Fruit fly (Drosophila melanogaster) whole organism, embryonic: ENCODE data around the gene CG12945.

Experiments used
- CG10267 ChIP-seq: fragments of 200-800 bp; sonication (Bioruptor generic); optimal IDR thresholded peaks from 2 replicates; lab custom pipeline; 2018; ENCODE audit warnings: missing biosample characterization, mild to moderate bottlenecking, missing genetic modification characterization, moderate library complexity
- CG10274 ChIP-seq: fragments of 200-800 bp; sonication (Bioruptor generic); optimal IDR thresholded peaks from 3 replicates; lab custom pipeline; 2017; ENCODE audit warnings: missing biosample characterization, mild to moderate bottlenecking, missing genetic modification characterization
- CG11093 ChIP-seq: fragments of 200-800 bp; sonication (Bioruptor generic); IDR thresholded peaks from 3 replicates; pipeline ENCODE4 v1.3.6; 2022; ENCODE audit warnings: missing biosample characterization, missing genetic modification characterization
- CG12391 ChIP-seq: fragments of 200-800 bp; sonication (Bioruptor generic); optimal IDR thresholded peaks from 3 replicates; lab custom pipeline; 2018; ENCODE audit warnings: missing biosample characterization, mild to moderate bottlenecking, missing genetic modification characterization, moderate library complexity
- CG14441 ChIP-seq: fragments of 200-800 bp; sonication (Bioruptor generic); IDR thresholded peaks from 2 replicates; pipeline ENCODE4 v1.3.6; 2022; ENCODE audit warnings: missing biosample characterization, missing genetic modification characterization
- CG17328 ChIP-seq: fragments of 200-800 bp; sonication (Bioruptor generic); IDR thresholded peaks from 2 replicates; pipeline ENCODE4 v1.3.6; 2022; ENCODE audit warnings: missing biosample characterization, missing genetic modification characterization
- CG17385 ChIP-seq: fragments of 200-800 bp; sonication (Bioruptor generic); optimal IDR thresholded peaks from 3 replicates; lab custom pipeline; 2018; ENCODE audit warnings: missing biosample characterization, mild to moderate bottlenecking, missing genetic modification characterization
- CG17612 ChIP-seq: fragments of 200-800 bp; sonication (Bioruptor generic); IDR thresholded peaks from 2 replicates; pipeline ENCODE4 v1.3.6; 2022; ENCODE audit warnings: missing biosample characterization, missing genetic modification characterization
- CG17829 ChIP-seq: fragments of 200-800 bp; optimal IDR thresholded peaks from 2 replicates; lab custom pipeline; 2019; ENCODE audit warnings: missing biosample characterization, mild to moderate bottlenecking, missing genetic modification characterization, moderate library complexity
- CG30020 ChIP-seq: fragments of 200-800 bp; optimal IDR thresholded peaks from 2 replicates; lab custom pipeline; 2019; ENCODE audit warnings: missing biosample characterization, mild to moderate bottlenecking, missing genetic modification characterization, moderate library complexity
- CG31224 ChIP-seq: fragments of 200-800 bp; sonication (Bioruptor generic); IDR thresholded peaks from 2 replicates; pipeline ENCODE4 v1.3.6; 2022; ENCODE audit warnings: missing biosample characterization, missing genetic modification characterization
- CG31365 ChIP-seq: fragments of 200-800 bp; sonication (Bioruptor generic); optimal IDR thresholded peaks from 2 replicates; lab custom pipeline; 2018; ENCODE audit warnings: missing biosample characterization, mild to moderate bottlenecking, missing genetic modification characterization
- CG31441 ChIP-seq: fragments of 200-800 bp; sonication (Bioruptor generic); IDR thresholded peaks from 2 replicates; pipeline ENCODE4 v1.3.6; 2022; ENCODE audit warnings: missing biosample characterization, missing genetic modification characterization
- CG4707 ChIP-seq: fragments of 200-800 bp; sonication (Bioruptor generic); optimal IDR thresholded peaks from 2 replicates; lab custom pipeline; 2018; ENCODE audit warnings: missing biosample characterization, mild to moderate bottlenecking, missing genetic modification characterization, moderate library complexity
- CG9817 ChIP-seq: fragments of 200-800 bp; sonication (Bioruptor generic); optimal IDR thresholded peaks from 2 replicates; lab custom pipeline; 2018; ENCODE audit warnings: missing biosample characterization, mild to moderate bottlenecking, missing genetic modification characterization, moderate library complexity
- Camta ChIP-seq: fragments of 200-800 bp; sonication (Bioruptor generic); optimal IDR thresholded peaks from 2 replicates; lab custom pipeline; 2016; ENCODE audit warnings: missing biosample characterization, missing genetic modification characterization
- CoRest ChIP-seq: fragments of 200-800 bp; sonication (Bioruptor generic); optimal IDR thresholded peaks from 3 replicates; lab custom pipeline; 2018; ENCODE audit warnings: missing biosample characterization, mild to moderate bottlenecking, missing genetic modification characterization, moderate library complexity
- D19A ChIP-seq: fragments of 200-800 bp; optimal IDR thresholded peaks from 3 replicates; lab custom pipeline; 2019; ENCODE audit warnings: missing biosample characterization, mild to moderate bottlenecking, missing genetic modification characterization, moderate library complexity
- Deaf1 ChIP-seq: fragments of 200-800 bp; optimal IDR thresholded peaks from 3 replicates; lab custom pipeline; 2019; ENCODE audit warnings: missing biosample characterization, mild to moderate bottlenecking, missing genetic modification characterization, moderate library complexity
- Dfd ChIP-seq, 2 experiments: fragments of >200 bp; optimal IDR thresholded peaks; 2 replicates each; lab custom pipeline; 2017; ENCODE audit warnings: missing biosample characterization in 2 of 2, missing genetic modification characterization in 2 of 2
- Dref ChIP-seq: fragments of 200-800 bp; sonication (Bioruptor generic); IDR thresholded peaks from 2 replicates; pipeline ENCODE4 v1.3.6; 2022; ENCODE audit warnings: missing biosample characterization, missing genetic modification characterization
- E2f2 ChIP-seq: fragments of 200-800 bp; sonication (Bioruptor generic); IDR thresholded peaks from 2 replicates; pipeline ENCODE4 v1.3.6; 2022; ENCODE audit warnings: missing biosample characterization, missing genetic modification characterization
- Fer3 ChIP-seq: fragments of 200-800 bp; sonication (Bioruptor generic); optimal IDR thresholded peaks from 2 replicates; lab custom pipeline; 2018; ENCODE audit warnings: missing biosample characterization, mild to moderate bottlenecking, missing genetic modification characterization, moderate library complexity
- Gug ChIP-seq: fragments of 200-800 bp; sonication (Bioruptor generic); IDR thresholded peaks from 4 replicates; pipeline ENCODE4 v1.3.6; 2022; ENCODE audit warnings: missing biosample characterization, missing genetic modification characterization
- HmgD ChIP-seq: fragments of 200-800 bp; sonication (Bioruptor generic); optimal IDR thresholded peaks from 3 replicates; lab custom pipeline; 2016; ENCODE audit warnings: missing biosample characterization, missing genetic modification characterization
- Lhr ChIP-seq: fragments of 200-800 bp; sonication (Bioruptor generic); optimal IDR thresholded peaks from 3 replicates; lab custom pipeline; 2017; ENCODE audit warnings: mild to moderate bottlenecking, missing biosample characterization, missing genetic modification reagents, missing genetic modification characterization
- Lim3 ChIP-seq: fragments of 200-800 bp; sonication (Bioruptor generic); IDR thresholded peaks from 2 replicates; pipeline ENCODE4 v1.3.6; 2022; ENCODE audit warnings: missing biosample characterization, missing genetic modification characterization
- Sox100B ChIP-seq: fragments of 200-800 bp; sonication (Bioruptor generic); optimal IDR thresholded peaks from 3 replicates; lab custom pipeline; 2018; ENCODE audit warnings: missing biosample characterization, mild to moderate bottlenecking, missing genetic modification characterization
- Sry-β ChIP-seq: fragments of 200-800 bp; sonication (Bioruptor generic); optimal IDR thresholded peaks from 2 replicates; lab custom pipeline; 2018; ENCODE audit warnings: missing biosample characterization, mild to moderate bottlenecking, missing genetic modification characterization, moderate library complexity
- Trl ChIP-seq, 3 experiments: fragments of >200 bp in 2 of 3; fragments of 200-800 bp in 1 of 3; sonication (Bioruptor generic) in 1 of 3; optimal IDR thresholded peaks; 2 replicates in 1 of 3; 3 replicates in 2 of 3; lab custom pipeline; 2016 to 2017; ENCODE audit warnings: missing biosample characterization in 1 of 3, missing genetic modification characterization in 1 of 3
- ap ChIP-seq: fragments of 200-800 bp; sonication (Bioruptor generic); IDR thresholded peaks from 2 replicates; pipeline ENCODE4 v1.3.6; 2022; ENCODE audit warnings: missing biosample characterization, missing genetic modification characterization
- bcd ChIP-seq: fragments of 200-800 bp; sonication (Bioruptor generic); optimal IDR thresholded peaks from 2 replicates; lab custom pipeline; 2017; ENCODE audit warnings: missing biosample characterization, mild to moderate bottlenecking, missing genetic modification characterization
- cad ChIP-seq: fragments of >200 bp; optimal IDR thresholded peaks from 2 replicates; lab custom pipeline; 2017; ENCODE audit warnings: missing biosample characterization, missing genetic modification characterization
- en ChIP-seq: fragments of 200-800 bp; sonication (Bioruptor generic); optimal IDR thresholded peaks from 2 replicates; lab custom pipeline; 2016; ENCODE audit warnings: missing biosample characterization, missing genetic modification characterization
- esg ChIP-seq: fragments of 200-800 bp; sonication (Bioruptor generic); conservative IDR thresholded peaks from 2 replicates; pipeline ENCODE4 v1.3.6; 2022; ENCODE audit warnings: missing biosample characterization, missing genetic modification characterization
- gce ChIP-seq: fragments of 200-800 bp; sonication (Bioruptor generic); IDR thresholded peaks from 3 replicates; pipeline ENCODE4 v1.3.6; 2022; ENCODE audit warnings: missing biosample characterization, missing genetic modification characterization
- gcm ChIP-seq: fragments of 200-800 bp; sonication (Bioruptor generic); optimal IDR thresholded peaks from 2 replicates; lab custom pipeline; 2019; ENCODE audit warnings: missing biosample characterization, mild to moderate bottlenecking, missing genetic modification characterization, moderate library complexity
- hb ChIP-seq: fragments of 200-800 bp; sonication (Bioruptor generic); IDR thresholded peaks from 3 replicates; pipeline ENCODE4 v1.3.6; 2022; ENCODE audit warnings: missing biosample characterization, missing genetic modification characterization; ENCODE audit not compliant: partially characterized antibody
- jigr1 ChIP-seq: fragments of 200-800 bp; sonication (Bioruptor generic); IDR thresholded peaks from 3 replicates; pipeline ENCODE4 v1.3.6; 2022; ENCODE audit warnings: missing biosample characterization, missing genetic modification characterization
- kah ChIP-seq: fragments of 200-800 bp; sonication (Bioruptor generic); optimal IDR thresholded peaks from 2 replicates; lab custom pipeline; 2018; ENCODE audit warnings: missing biosample characterization, mild to moderate bottlenecking, missing genetic modification characterization
- lbe ChIP-seq: fragments of 200-800 bp; sonication (Bioruptor generic); optimal IDR thresholded peaks from 2 replicates; lab custom pipeline; 2016; ENCODE audit warnings: missing biosample characterization, mild to moderate bottlenecking, missing genetic modification characterization
- lilli ChIP-seq: fragments of 200-800 bp; sonication (Bioruptor generic); optimal IDR thresholded peaks from 3 replicates; lab custom pipeline; 2016; ENCODE audit warnings: missing biosample characterization, missing genetic modification characterization
- odd ChIP-seq: fragments of 200-800 bp; sonication (Bioruptor generic); optimal IDR thresholded peaks from 2 replicates; lab custom pipeline; 2017; ENCODE audit warnings: missing biosample characterization, mild to moderate bottlenecking, missing genetic modification characterization
- peb ChIP-seq: fragments of 200-800 bp; sonication (Bioruptor generic); IDR thresholded peaks from 2 replicates; pipeline ENCODE4 v1.3.6; 2022; ENCODE audit warnings: missing biosample characterization, missing genetic modification characterization
- pnt ChIP-seq: fragments of 200-800 bp; sonication (Bioruptor generic); optimal IDR thresholded peaks from 3 replicates; lab custom pipeline; 2016; ENCODE audit warnings: missing biosample characterization, missing genetic modification characterization
- scrt ChIP-seq: fragments of 200-800 bp; sonication (Bioruptor generic); optimal IDR thresholded peaks from 2 replicates; lab custom pipeline; 2018; ENCODE audit warnings: missing biosample characterization, mild to moderate bottlenecking, missing genetic modification characterization, moderate library complexity
- so ChIP-seq: fragments of 200-800 bp; sonication (Bioruptor generic); IDR thresholded peaks from 3 replicates; pipeline ENCODE4 v1.3.6; 2022; ENCODE audit warnings: missing biosample characterization, missing genetic modification characterization
- tap ChIP-seq: fragments of 200-800 bp; optimal IDR thresholded peaks from 3 replicates; lab custom pipeline; 2019; ENCODE audit warnings: missing biosample characterization, mild to moderate bottlenecking, missing genetic modification characterization, moderate library complexity
- tup ChIP-seq: fragments of 200-800 bp; sonication (Bioruptor generic); optimal IDR thresholded peaks from 2 replicates; lab custom pipeline; 2016; ENCODE audit warnings: missing biosample characterization, mild to moderate bottlenecking, missing genetic modification characterization, moderate library complexity
- usp ChIP-seq: fragments of >200 bp; optimal IDR thresholded peaks from 2 replicates; lab custom pipeline; 2017; ENCODE audit warnings: missing biosample characterization, missing genetic modification characterization
- z ChIP-seq: fragments of 200-800 bp; sonication (Bioruptor generic); IDR thresholded peaks from 3 replicates; pipeline ENCODE4 v1.3.6; 2022; ENCODE audit warnings: missing biosample characterization, missing genetic modification characterization

The CG12945 gene

dm6 chr3R:9777941-9778360, 13.1 kb downstream of the CG12945 start, which contains the start of gene RpS29 (continued):
- TF ChIP-seq CG31441 (peak; percentile 51; the same call in 1 of the 2 replicates), CG31224 (GFP tag; lab: Robert Waterston, UW) (no peak), Dref (GFP tag; lab: Robert Waterston, UW) (peak; percentile 98), jigr1 (GFP tag; lab: Robert Waterston, UW) (no peak), peb (GFP tag; lab: Robert Waterston, UW) (0 out of 2 replicates have a peak, but pooled peaks have one; percentile 17), Lhr (GFP tag; lab: Kevin White, UChicago) (peak; percentile 90), ap (GFP tag; lab: Robert Waterston, UW) (no peak), gce (GFP tag; lab: Robert Waterston, UW) (peak; percentile 55; the same call in 1 of the 3 replicates), gcm (GFP tag; lab: Kevin White, UChicago) (peak; percentile 74), Sox100B (GFP tag; lab: Kevin White, UChicago) (no peak), bcd (peak; percentile 85), esg (GFP tag; lab: Robert Waterston, UW) (peak; percentile 31; the same call in 1 of the 2 replicates), CG17829 (peak; percentile 74), cad (GFP tag; lab: Kevin White, UChicago) (no peak), CG9817 (tag; lab: Kevin White, UChicago) (peak; percentile 83), CG14441 (GFP tag; lab: Robert Waterston, UW) (peak; percentile 77), lilli (GFP tag; lab: Kevin White, UChicago) (peak; percentile 91), CG17328 (GFP tag; lab: Robert Waterston, UW) (peak; percentile 74), usp (GFP tag; lab: Kevin White, UChicago) (no peak), Lim3 (GFP tag; lab: Robert Waterston, UW) (peak; percentile 46; the same call in 1 of the 2 replicates), CG31365 (tag; lab: Kevin White, UChicago) (peak; percentile 51), HmgD (GFP tag; lab: Kevin White, UChicago) (peak; percentile 92), Camta (GFP tag; lab: Kevin White, UChicago) (peak; percentile 72), CG10274 (peak; percentile 47), Sry-β (GFP tag; lab: Kevin White, UChicago) (peak; percentile 53), scrt (GFP tag; lab: Kevin White, UChicago) (peak; percentile 73), so (no peak), pnt (GFP tag; lab: Kevin White, UChicago) (peak; percentile 73), lbe (GFP tag; lab: Kevin White, UChicago) (peak; percentile 58), Fer3 (tag; lab: Kevin White, UChicago) (peak; percentile 71), Gug (peak; percentile 87), CG11093 (GFP tag; lab: Robert Waterston, UW) (no peak), D19A (tag; lab: Kevin White, UChicago) (peak; percentile 34), CG17612 (GFP tag; lab: Robert Waterston, UW) (peak; percentile 31; the same call in 1 of the 2 replicates), CG17385 (GFP tag; lab: Kevin White, UChicago) (peak; percentile 54), en (GFP tag; lab: Kevin White, UChicago) (peak; percentile 59), E2f2 (peak; percentile 100), CG12391 (peak; percentile 84), tap (tag; lab: Kevin White, UChicago) (peak; percentile 38), CG30020 (tag; lab: Kevin White, UChicago) (peak; percentile 44), CG10267 (tag; lab: Kevin White, UChicago) (peak; percentile 84), z (GFP tag; lab: Robert Waterston, UW) (no peak), Trl (optimal IDR thresholded peaks at IDR 0.05; lab: Kevin White, UChicago) (no peak), Trl (GFP tag; optimal IDR thresholded peaks at IDR 0.05; lab: Kevin White, UChicago) (peak; percentile 91), tup (peak; percentile 45), CG4707 (GFP tag; lab: Kevin White, UChicago) (no peak), CoRest (tag; lab: Kevin White, UChicago) (peak; percentile 63), kah (GFP tag; lab: Kevin White, UChicago) (peak; percentile 45), Dfd (GFP tag; optimal IDR thresholded peaks at IDR 0.05; lab: Kevin White, UChicago) (no peak), odd (GFP tag; lab: Kevin White, UChicago) (peak; percentile 72), Deaf1 (tag; lab: Kevin White, UChicago) (peak; percentile 43), hb (GFP tag; lab: Robert Waterston, UW) (peak; percentile 89)
